Fruit fly (Drosophila melanogaster) whole organism, embryonic: ENCODE measurements around the gene smash.

Experiments used
- Ada2b ChIP-seq: fragments of 200-800 bp; sonication (Bioruptor generic); IDR thresholded peaks from 2 replicates; pipeline ENCODE4 v1.3.6; 2022; ENCODE audit warnings: missing biosample characterization, missing genetic modification characterization
- Awh ChIP-seq: fragments of 200-800 bp; sonication (Bioruptor generic); IDR thresholded peaks from 2 replicates; pipeline ENCODE4, ENCODE4 v1.3.6; 2022; ENCODE audit warnings: missing biosample characterization, missing genetic modification characterization
- CG10147 ChIP-seq: fragments of 200-800 bp; sonication (Bioruptor generic); optimal IDR thresholded peaks from 2 replicates; lab custom pipeline; 2019; ENCODE audit warnings: missing biosample characterization, mild to moderate bottlenecking, missing genetic modification characterization, moderate library complexity
- CG10959 ChIP-seq: fragments of 200-800 bp; sonication (Bioruptor generic); IDR thresholded peaks from 2 replicates; pipeline ENCODE4 v1.3.6; 2022; ENCODE audit warnings: missing biosample characterization, missing genetic modification characterization
- CG12236 ChIP-seq: fragments of 200-800 bp; sonication (Bioruptor generic); optimal IDR thresholded peaks from 2 replicates; lab custom pipeline; 2016; ENCODE audit warnings: missing biosample characterization, missing genetic modification characterization
- CG15269 ChIP-seq: fragments of 200-800 bp; sonication (Bioruptor generic); optimal IDR thresholded peaks from 2 replicates; lab custom pipeline; 2018; ENCODE audit warnings: missing biosample characterization, mild to moderate bottlenecking, missing genetic modification characterization, moderate library complexity
- CG1603 ChIP-seq: fragments of 200-800 bp; sonication (Bioruptor generic); optimal IDR thresholded peaks from 2 replicates; lab custom pipeline; 2019; ENCODE audit warnings: missing biosample characterization, mild to moderate bottlenecking, missing genetic modification characterization, moderate library complexity
- CG17359 ChIP-seq: fragments of 200-800 bp; sonication (Bioruptor generic); optimal IDR thresholded peaks from 3 replicates; lab custom pipeline; 2018; ENCODE audit warnings: missing biosample characterization, mild to moderate bottlenecking, missing genetic modification characterization, moderate library complexity
- CG17568 ChIP-seq: fragments of 200-800 bp; sonication (Bioruptor generic); optimal IDR thresholded peaks from 2 replicates; lab custom pipeline; 2018; ENCODE audit warnings: missing biosample characterization, mild to moderate bottlenecking, missing genetic modification characterization, moderate library complexity
- CG1792 ChIP-seq: fragments of 200-800 bp; sonication (Bioruptor generic); optimal IDR thresholded peaks from 2 replicates; lab custom pipeline; 2016; ENCODE audit warnings: missing biosample characterization, missing genetic modification characterization
- CG2129 ChIP-seq: fragments of 200-800 bp; sonication (Bioruptor generic); IDR thresholded peaks from 2 replicates; pipeline ENCODE4 v1.3.6; 2022; ENCODE audit warnings: missing biosample characterization, missing genetic modification characterization; ENCODE audit not compliant: partially characterized antibody
- CG30403 ChIP-seq: fragments of 200-800 bp; sonication (Bioruptor generic); optimal IDR thresholded peaks from 3 replicates; lab custom pipeline; 2016; ENCODE audit warnings: missing biosample characterization, missing genetic modification characterization
- CG3163 ChIP-seq: fragments of 200-800 bp; sonication (Bioruptor generic); optimal IDR thresholded peaks from 3 replicates; lab custom pipeline; 2016; ENCODE audit warnings: missing biosample characterization, missing genetic modification characterization
- CG4707 ChIP-seq: fragments of 200-800 bp; sonication (Bioruptor generic); optimal IDR thresholded peaks from 2 replicates; lab custom pipeline; 2018; ENCODE audit warnings: missing biosample characterization, mild to moderate bottlenecking, missing genetic modification characterization, moderate library complexity
- CG5180 ChIP-seq: fragments of 200-800 bp; sonication (Bioruptor generic); optimal IDR thresholded peaks from 3 replicates; lab custom pipeline; 2017; ENCODE audit warnings: missing biosample characterization, missing genetic modification characterization, mild to moderate bottlenecking, moderate library complexity, missing genetic modification reagents
- CG6654 ChIP-seq: fragments of 200-800 bp; sonication (Bioruptor generic); optimal IDR thresholded peaks from 2 replicates; lab custom pipeline; 2017; ENCODE audit warnings: missing biosample characterization, mild to moderate bottlenecking, missing genetic modification characterization
- CG8089 ChIP-seq: fragments of 200-800 bp; sonication (Bioruptor generic); optimal IDR thresholded peaks from 3 replicates; lab custom pipeline; 2016; ENCODE audit warnings: missing biosample characterization, missing genetic modification characterization
- CG8924 ChIP-seq: fragments of 200-800 bp; optimal IDR thresholded peaks from 3 replicates; lab custom pipeline; 2019; ENCODE audit warnings: missing biosample characterization, mild to moderate bottlenecking, missing genetic modification characterization, moderate library complexity
- Camta ChIP-seq: fragments of 200-800 bp; sonication (Bioruptor generic); optimal IDR thresholded peaks from 2 replicates; lab custom pipeline; 2016; ENCODE audit warnings: missing biosample characterization, missing genetic modification characterization
- Chrac-16 ChIP-seq: fragments of 200-800 bp; sonication (Bioruptor generic); optimal IDR thresholded peaks from 3 replicates; lab custom pipeline; 2016; ENCODE audit warnings: missing biosample characterization, missing genetic modification characterization
- Gug ChIP-seq: fragments of 200-800 bp; sonication (Bioruptor generic); IDR thresholded peaks from 4 replicates; pipeline ENCODE4 v1.3.6; 2022; ENCODE audit warnings: missing biosample characterization, missing genetic modification characterization
- Hsf ChIP-seq: fragments of 200-800 bp; sonication (Bioruptor generic); optimal IDR thresholded peaks from 3 replicates; lab custom pipeline; 2016; ENCODE audit warnings: missing biosample characterization, missing genetic modification characterization
- Jarid2 ChIP-seq: fragments of 200-800 bp; sonication (Bioruptor generic); optimal IDR thresholded peaks from 3 replicates; lab custom pipeline; 2017; ENCODE audit warnings: mild to moderate bottlenecking, missing biosample characterization, missing genetic modification reagents, missing genetic modification characterization
- Lim3 ChIP-seq: fragments of 200-800 bp; sonication (Bioruptor generic); IDR thresholded peaks from 2 replicates; pipeline ENCODE4 v1.3.6; 2022; ENCODE audit warnings: missing biosample characterization, missing genetic modification characterization
- Med ChIP-seq: fragments of 200-800 bp; sonication (Bioruptor generic); peaks from one replicate; lab custom pipeline; 2016; ENCODE audit warnings: missing biosample characterization, missing genetic modification characterization, mild to moderate bottlenecking, inconsistent platforms, moderate library complexity
- Meics ChIP-seq: fragments of 200-800 bp; sonication (Bioruptor generic); optimal IDR thresholded peaks from 2 replicates; lab custom pipeline; 2017; ENCODE audit warnings: missing biosample characterization, mild to moderate bottlenecking, missing genetic modification characterization
- Mrtf ChIP-seq: fragments of 200-800 bp; sonication (Bioruptor generic); IDR thresholded peaks from 3 replicates; pipeline ENCODE4 v1.3.6; 2022; ENCODE audit warnings: missing biosample characterization, missing genetic modification characterization
- Nf-YC ChIP-seq: fragments of 200-800 bp; optimal IDR thresholded peaks from 3 replicates; lab custom pipeline; 2019; ENCODE audit warnings: missing biosample characterization, mild to moderate bottlenecking, missing genetic modification characterization, moderate library complexity
- Opbp ChIP-seq: fragments of 200-800 bp; sonication (Bioruptor generic); IDR thresholded peaks from 3 replicates; pipeline ENCODE4 v1.3.6; 2022; ENCODE audit warnings: missing biosample characterization, missing genetic modification characterization; ENCODE audit not compliant: partially characterized antibody
- Ptx1 ChIP-seq: fragments of 200-800 bp; sonication (Bioruptor generic); IDR thresholded peaks from 2 replicates; pipeline ENCODE4 v1.3.6; 2022; ENCODE audit warnings: missing biosample characterization, missing genetic modification characterization
- Sry-β ChIP-seq: fragments of 200-800 bp; sonication (Bioruptor generic); optimal IDR thresholded peaks from 2 replicates; lab custom pipeline; 2018; ENCODE audit warnings: missing biosample characterization, mild to moderate bottlenecking, missing genetic modification characterization, moderate library complexity
- YL-1 ChIP-seq: fragments of 200-800 bp; sonication (Bioruptor generic); optimal IDR thresholded peaks from 3 replicates; lab custom pipeline; 2017; ENCODE audit warnings: missing biosample characterization, mild to moderate bottlenecking, missing genetic modification characterization
- aop ChIP-seq: fragments of 200-800 bp; sonication (Bioruptor generic); IDR thresholded peaks from 2 replicates; pipeline ENCODE4 v1.3.6; 2022; ENCODE audit warnings: missing biosample characterization, missing genetic modification characterization
- chm ChIP-seq: fragments of 200-800 bp; sonication (Bioruptor generic); IDR thresholded peaks from 2 replicates; pipeline ENCODE4 v1.3.6; 2022; ENCODE audit warnings: missing biosample characterization, missing genetic modification characterization
- danr ChIP-seq: fragments of 200-800 bp; sonication (Bioruptor generic); IDR thresholded peaks from 2 replicates; pipeline ENCODE4 v1.3.6; 2022; ENCODE audit warnings: missing biosample characterization, missing genetic modification characterization
- en ChIP-seq: fragments of 200-800 bp; sonication (Bioruptor generic); optimal IDR thresholded peaks from 2 replicates; lab custom pipeline; 2016; ENCODE audit warnings: missing biosample characterization, missing genetic modification characterization
- exex ChIP-seq: fragments of 200-800 bp; sonication (Bioruptor generic); optimal IDR thresholded peaks from 4 replicates; lab custom pipeline; 2018; ENCODE audit warnings: missing biosample characterization, mild to moderate bottlenecking, missing genetic modification characterization, moderate library complexity
- grau ChIP-seq: fragments of 200-800 bp; optimal IDR thresholded peaks from 3 replicates; lab custom pipeline; 2019; ENCODE audit warnings: missing biosample characterization, mild to moderate bottlenecking, missing genetic modification characterization, moderate library complexity
- h ChIP-seq: fragments of >200 bp; optimal IDR thresholded peaks from 2 replicates; lab custom pipeline; 2017
- kni ChIP-seq: fragments of 200-800 bp; sonication (Bioruptor generic); optimal IDR thresholded peaks from 3 replicates; lab custom pipeline; 2017; ENCODE audit warnings: mild to moderate bottlenecking, missing biosample characterization, missing genetic modification reagents, missing genetic modification characterization
- nmo ChIP-seq: fragments of 200-800 bp; sonication (Bioruptor generic); optimal IDR thresholded peaks from 2 replicates; lab custom pipeline; 2018; ENCODE audit warnings: missing biosample characterization, mild to moderate bottlenecking, missing genetic modification characterization, moderate library complexity
- rib ChIP-seq: fragments of 200-800 bp; sonication (Bioruptor generic); IDR thresholded peaks from 2 replicates; pipeline ENCODE4 v1.3.6; 2022; ENCODE audit warnings: missing biosample characterization, missing genetic modification characterization
- sna ChIP-seq: fragments of 200-800 bp; sonication (Bioruptor generic); IDR thresholded peaks from 2 replicates; pipeline ENCODE4 v1.3.6; 2022; ENCODE audit warnings: missing biosample characterization, missing genetic modification characterization; ENCODE audit not compliant: partially characterized antibody
- tin ChIP-seq: fragments of 200-800 bp; sonication (Bioruptor generic); optimal IDR thresholded peaks from 3 replicates; lab custom pipeline; 2016; ENCODE audit warnings: missing biosample characterization, missing genetic modification characterization
- tio ChIP-seq: fragments of 200-800 bp; sonication (Bioruptor generic); optimal IDR thresholded peaks from 2 replicates; lab custom pipeline; 2017; ENCODE audit warnings: missing biosample characterization, missing genetic modification characterization, inconsistent platforms
- tx ChIP-seq: fragments of 200-800 bp; sonication (Bioruptor generic); optimal IDR thresholded peaks from 2 replicates; lab custom pipeline; 2016; ENCODE audit warnings: missing biosample characterization, missing genetic modification characterization
- unpg ChIP-seq: fragments of 200-800 bp; sonication (Bioruptor generic); optimal IDR thresholded peaks from 3 replicates; lab custom pipeline; 2018; ENCODE audit warnings: missing biosample characterization, mild to moderate bottlenecking, missing genetic modification characterization, moderate library complexity
- z ChIP-seq: fragments of 200-800 bp; sonication (Bioruptor generic); IDR thresholded peaks from 3 replicates; pipeline ENCODE4 v1.3.6; 2022; ENCODE audit warnings: missing biosample characterization, missing genetic modification characterization

Gene smash

dm6 chr3R:4658991-4659933 is at the start of gene smash (continued):
- TF ChIP-seq Nf-YC (peak; percentile 30), Med (GFP tag; lab: Kevin White, UChicago) (peak; percentile 91), CG17359 (peak; percentile 27), z (0 out of 3 replicates have a peak, but pooled peaks have one; percentile 23), CG30403 (GFP tag; lab: Kevin White, UChicago) (no peak), tin (no peak), CG4707 (GFP tag; lab: Kevin White, UChicago) (no peak), exex (no peak), en (GFP tag; lab: Kevin White, UChicago) (no peak), CG1792 (no peak), CG8924 (tag; lab: Kevin White, UChicago) (peak; percentile 40), CG5180 (GFP tag; lab: Kevin White, UChicago) (no peak), Hsf (GFP tag; lab: Kevin White, UChicago) (no peak), Ptx1 (GFP tag; lab: Robert Waterston, UW) (no peak), Camta (GFP tag; lab: Kevin White, UChicago) (peak; percentile 49), Chrac-16 (GFP tag; lab: Kevin White, UChicago) (no peak), sna (GFP tag; lab: Robert Waterston, UW) (peak; percentile 31; the same call in 1 of the 2 replicates), CG17568 (GFP tag; lab: Kevin White, UChicago) (no peak), Gug (GFP tag; lab: Robert Waterston, UW) (peak; percentile 46; the same call in 1 of the 4 replicates), Jarid2 (peak; percentile 100), CG3163 (GFP tag; lab: Kevin White, UChicago) (peak; percentile 25), CG10959 (GFP tag; lab: Robert Waterston, UW) (no peak), Awh (GFP tag; lab: Robert Waterston, UW) (0 out of 2 replicates have a peak, but pooled peaks have one; percentile 11), CG6654 (GFP tag; lab: Kevin White, UChicago) (no peak), grau (tag; lab: Kevin White, UChicago) (peak; percentile 27), Lim3 (GFP tag; lab: Robert Waterston, UW) (no peak), chm (GFP tag; lab: Robert Waterston, UW) (peak; percentile 87), tx (no peak), nmo (peak; percentile 58), Meics (peak; percentile 5), CG15269 (tag; lab: Kevin White, UChicago) (peak; percentile 38), kni (no peak), CG8089 (peak; percentile 6), CG10147 (GFP tag; lab: Kevin White, UChicago) (no peak), Opbp (GFP tag; lab: Robert Waterston, UW) (peak; percentile 74), CG2129 (GFP tag; lab: Robert Waterston, UW) (no peak), tio (no peak), Sry-β (no peak), CG12236 (GFP tag; lab: Kevin White, UChicago) (no peak), CG1603 (peak; percentile 58), Mrtf (peak; percentile 13; the same call in 1 of the 3 replicates), unpg (GFP tag; lab: Kevin White, UChicago) (peak; percentile 20), rib (peak; percentile 59; the same call in 1 of the 2 replicates), aop (GFP tag; lab: Robert Waterston, UW) (0 out of 2 replicates have a peak, but pooled peaks have one; percentile 16), danr (GFP tag; lab: Robert Waterston, UW) (no peak), YL-1 (peak; percentile 26), h (lab: Kevin White, UChicago) (no peak), Ada2b (0 out of 2 replicates have a peak, but pooled peaks have one; percentile 8)
